Worm (Caenorhabditis elegans) whole organism, L3 larva: ENCODE results near the gene col-101.

ENCODE experiments used
- ZK546.5 ChIP-seq: sonication (generic microtip); optimal IDR thresholded peaks from 2 replicates; lab custom pipeline; 2017; ENCODE audit warnings: missing biosample characterization, missing genetic modification characterization
- egl-27 ChIP-seq: sonication (generic microtip); optimal IDR thresholded peaks from 4 replicates; lab custom pipeline; 2017; ENCODE audit warnings: missing biosample characterization, missing genetic modification reagents, missing genetic modification characterization
- elt-3 ChIP-seq, 3 experiments: fragments of 150-350 bp in 1 of 3; sonication (generic microtip) in 2 of 3; optimal IDR thresholded peaks; 2 replicates in 2 of 3; 4 replicates in 1 of 3; lab custom pipeline; 2014 to 2017; ENCODE audit warnings: missing biosample characterization in 3 of 3, missing genetic modification characterization in 3 of 3
- fos-1 ChIP-seq: fragments of 150-350 bp; optimal IDR thresholded peaks from 2 replicates; lab custom pipeline; 2014; ENCODE audit warnings: missing biosample characterization, missing genetic modification characterization
- nfya-1 ChIP-seq: sonication (generic microtip); optimal IDR thresholded peaks from 2 replicates; lab custom pipeline; 2017; ENCODE audit warnings: missing genetic modification characterization, mild to moderate bottlenecking, missing compliant biosample characterization, antibody characterized with exemption, moderate library complexity; ENCODE audit not compliant: insufficient read depth
- nhr-12 ChIP-seq: fragments of 150-350 bp; optimal IDR thresholded peaks from 2 replicates; lab custom pipeline; 2014; ENCODE audit warnings: missing biosample characterization, missing genetic modification characterization
- nhr-23 ChIP-seq: fragments of 150-350 bp; optimal IDR thresholded peaks from 2 replicates; lab custom pipeline; 2014; ENCODE audit warnings: missing biosample characterization, missing genetic modification reagents, missing genetic modification characterization
- nhr-237 ChIP-seq: fragments of 150-350 bp; optimal IDR thresholded peaks from 2 replicates; lab custom pipeline; 2014; ENCODE audit warnings: missing biosample characterization, missing genetic modification characterization
- nhr-25 ChIP-seq: sonication (generic microtip); optimal IDR thresholded peaks from 2 replicates; lab custom pipeline; 2017; ENCODE audit warnings: missing biosample characterization, missing genetic modification characterization
- nhr-28 ChIP-seq: fragments of 150-350 bp; optimal IDR thresholded peaks from 2 replicates; lab custom pipeline; 2014; ENCODE audit warnings: missing biosample characterization, missing genetic modification characterization
- snpc-4 ChIP-seq: fragments of 150-350 bp; optimal IDR thresholded peaks from 2 replicates; lab custom pipeline; 2014; ENCODE audit warnings: missing biosample characterization, missing genetic modification characterization
- tbx-2 ChIP-seq: sonication (generic microtip); optimal IDR thresholded peaks from 2 replicates; lab custom pipeline; 2016; ENCODE audit warnings: mild to moderate bottlenecking, missing genetic modification characterization, missing compliant biosample characterization
- unc-62 ChIP-seq: fragments of 150-350 bp; sonication (generic microtip); optimal IDR thresholded peaks from 4 replicates; lab custom pipeline; 2014; ENCODE audit warnings: missing biosample characterization, missing genetic modification reagents, missing genetic modification characterization
- zag-1 ChIP-seq: fragments of 150-350 bp; optimal IDR thresholded peaks from 2 replicates; lab custom pipeline; 2014; ENCODE audit warnings: missing biosample characterization, missing genetic modification characterization

DNA sequence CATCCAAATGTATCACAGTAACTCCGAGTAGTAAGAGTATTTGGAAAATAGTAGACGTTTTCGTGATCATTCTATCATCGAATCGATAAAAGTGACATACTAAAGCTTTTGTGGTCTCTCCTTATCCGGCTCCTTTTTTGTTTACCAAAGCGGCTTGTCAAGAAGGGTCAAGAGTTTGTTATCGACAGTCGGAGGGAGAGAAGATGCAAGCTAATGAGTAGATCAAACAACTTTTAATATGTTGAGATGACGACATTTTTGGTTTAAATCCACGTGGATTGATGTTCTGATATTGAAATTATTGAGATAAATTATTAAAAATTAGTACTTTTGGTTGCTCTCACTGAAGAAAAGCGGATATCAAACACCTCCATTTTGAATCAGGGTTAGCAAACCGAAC is 35.5 kb downstream of the col-101 start, which contains the start of gene T21D12.7:
- TF ChIP-seq elt-3 (tag; optimal IDR thresholded peaks at IDR 0.05; lab: Kevin White, UChicago) (no peak), nhr-23 (tag; lab: Kevin White, UChicago) (no peak), nhr-25 (tag; lab: Kevin White, UChicago) (no peak), unc-62 (no peak), nhr-237 (no peak), nhr-28 (tag; lab: Kevin White, UChicago) (no peak), snpc-4 (tag; lab: Kevin White, UChicago) (no peak), nhr-12 (tag; lab: Kevin White, UChicago) (no peak), egl-27 (tag; lab: Kevin White, UChicago) (no peak), ZK546.5 (tag; lab: Kevin White, UChicago) (no peak), nfya-1 (tag; lab: Kevin White, UChicago) (no peak), tbx-2 (no peak), zag-1 (tag; lab: Kevin White, UChicago) (no peak), fos-1 (tag; lab: Kevin White, UChicago) (no peak)
